Fruit fly (Drosophila melanogaster) whole organism, embryonic: ENCODE results near the gene CG8814.

ENCODE experiments used
- CG10462 ChIP-seq: fragments of 200-800 bp; sonication (Bioruptor generic); optimal IDR thresholded peaks from 2 replicates; lab custom pipeline; 2016; ENCODE audit warnings: missing biosample characterization, missing genetic modification characterization
- CG11560 ChIP-seq: fragments of 200-800 bp; sonication (Bioruptor generic); IDR thresholded peaks from 3 replicates; pipeline ENCODE4 v1.3.6; 2022; ENCODE audit warnings: missing biosample characterization, missing genetic modification characterization
- CG12659 ChIP-seq: fragments of 200-800 bp; sonication (Bioruptor generic); optimal IDR thresholded peaks from 3 replicates; lab custom pipeline; 2017; ENCODE audit warnings: mild to moderate bottlenecking, missing biosample characterization, missing genetic modification reagents, missing genetic modification characterization
- CG12744 ChIP-seq: fragments of 200-800 bp; sonication (Bioruptor generic); optimal IDR thresholded peaks from 2 replicates; lab custom pipeline; 2016; ENCODE audit warnings: missing biosample characterization, missing genetic modification characterization
- CG15269 ChIP-seq: fragments of 200-800 bp; sonication (Bioruptor generic); optimal IDR thresholded peaks from 2 replicates; lab custom pipeline; 2018; ENCODE audit warnings: missing biosample characterization, mild to moderate bottlenecking, missing genetic modification characterization, moderate library complexity
- CG15514 ChIP-seq: fragments of 200-800 bp; sonication (Bioruptor generic); optimal IDR thresholded peaks from 3 replicates; lab custom pipeline; 2017; ENCODE audit warnings: missing biosample characterization, missing genetic modification characterization, mild to moderate bottlenecking, moderate library complexity, missing genetic modification reagents
- CG1603 ChIP-seq: fragments of 200-800 bp; sonication (Bioruptor generic); optimal IDR thresholded peaks from 2 replicates; lab custom pipeline; 2019; ENCODE audit warnings: missing biosample characterization, mild to moderate bottlenecking, missing genetic modification characterization, moderate library complexity
- CG16813 ChIP-seq: fragments of 200-800 bp; sonication (Bioruptor generic); IDR thresholded peaks from 3 replicates; pipeline ENCODE4 v1.3.6; 2022; ENCODE audit warnings: missing biosample characterization, missing genetic modification characterization; ENCODE audit not compliant: partially characterized antibody
- CG18476 ChIP-seq: fragments of 200-800 bp; sonication (Bioruptor generic); optimal IDR thresholded peaks from 2 replicates; lab custom pipeline; 2016; ENCODE audit warnings: missing biosample characterization, mild to moderate bottlenecking, missing genetic modification characterization
- CG18619 ChIP-seq: fragments of 200-800 bp; sonication (Bioruptor generic); optimal IDR thresholded peaks from 3 replicates; lab custom pipeline; 2017; ENCODE audit warnings: missing biosample characterization, mild to moderate bottlenecking, missing genetic modification characterization
- CG3407 ChIP-seq: fragments of 200-800 bp; sonication (Bioruptor generic); optimal IDR thresholded peaks from 2 replicates; lab custom pipeline; 2018; ENCODE audit warnings: missing biosample characterization, mild to moderate bottlenecking, missing genetic modification characterization
- CG4282 ChIP-seq: fragments of 200-800 bp; sonication (Bioruptor generic); optimal IDR thresholded peaks from 2 replicates; lab custom pipeline; 2016; ENCODE audit warnings: missing biosample characterization, missing genetic modification characterization
- CG4360 ChIP-seq: fragments of 200-800 bp; sonication (Bioruptor generic); IDR thresholded peaks from 2 replicates; pipeline ENCODE4 v1.3.6; 2022; ENCODE audit warnings: missing biosample characterization, missing genetic modification characterization
- CG43689 ChIP-seq: fragments of 200-800 bp; sonication (Bioruptor generic); IDR thresholded peaks from 2 replicates; pipeline ENCODE4 v1.3.6; 2022; ENCODE audit warnings: missing biosample characterization, missing genetic modification characterization
- CG6654 ChIP-seq: fragments of 200-800 bp; sonication (Bioruptor generic); optimal IDR thresholded peaks from 2 replicates; lab custom pipeline; 2017; ENCODE audit warnings: missing biosample characterization, mild to moderate bottlenecking, missing genetic modification characterization
- CG6689 ChIP-seq: fragments of 200-800 bp; sonication (Bioruptor generic); IDR thresholded peaks from 2 replicates; pipeline ENCODE4 v1.3.6; 2022; ENCODE audit warnings: missing biosample characterization, missing genetic modification characterization
- CG8765 ChIP-seq: fragments of 200-800 bp; sonication (Bioruptor generic); IDR thresholded peaks from 2 replicates; pipeline ENCODE4 v1.3.6; 2022; ENCODE audit warnings: missing biosample characterization, missing genetic modification characterization
- D ChIP-seq, 2 experiments: fragments of 200-800 bp in 1 of 2; fragments of >200 bp in 1 of 2; sonication (Bioruptor generic) in 1 of 2; optimal IDR thresholded peaks; 2 replicates in 1 of 2; 3 replicates in 1 of 2; lab custom pipeline; 2017; ENCODE audit warnings: mild to moderate bottlenecking in 1 of 2, missing biosample characterization in 1 of 2, missing genetic modification characterization in 1 of 2, missing genetic modification reagents in 1 of 2
- Dad ChIP-seq: fragments of 200-800 bp; sonication (Bioruptor generic); optimal IDR thresholded peaks from 3 replicates; lab custom pipeline; 2016; ENCODE audit warnings: missing biosample characterization, missing genetic modification characterization
- Dll ChIP-seq: fragments of 200-800 bp; sonication (Bioruptor generic); IDR thresholded peaks from 4 replicates; pipeline ENCODE4 v1.3.6; 2022; ENCODE audit warnings: missing biosample characterization, missing genetic modification characterization; ENCODE audit not compliant: partially characterized antibody
- E2f1 ChIP-seq: fragments of 200-800 bp; sonication (Bioruptor generic); IDR thresholded peaks from 2 replicates; pipeline ENCODE4 v1.3.6; 2022; ENCODE audit warnings: missing biosample characterization, missing genetic modification characterization
- GATAe ChIP-seq: fragments of 200-800 bp; sonication (Bioruptor generic); conservative IDR thresholded peaks from 2 replicates; pipeline ENCODE4 v1.3.6; 2022; ENCODE audit warnings: missing biosample characterization, missing genetic modification characterization
- HLHmδ ChIP-seq: fragments of 200-800 bp; sonication (Bioruptor generic); optimal IDR thresholded peaks from 2 replicates; lab custom pipeline; 2018; ENCODE audit warnings: missing biosample characterization, mild to moderate bottlenecking, missing genetic modification characterization, moderate library complexity
- Lhr ChIP-seq: fragments of 200-800 bp; sonication (Bioruptor generic); optimal IDR thresholded peaks from 3 replicates; lab custom pipeline; 2017; ENCODE audit warnings: mild to moderate bottlenecking, missing biosample characterization, missing genetic modification reagents, missing genetic modification characterization
- Lpt ChIP-seq: fragments of >200 bp; optimal IDR thresholded peaks from 2 replicates; lab custom pipeline; 2018; ENCODE audit warnings: missing biosample characterization, missing genetic modification characterization
- Meics ChIP-seq: fragments of 200-800 bp; sonication (Bioruptor generic); optimal IDR thresholded peaks from 2 replicates; lab custom pipeline; 2017; ENCODE audit warnings: missing biosample characterization, mild to moderate bottlenecking, missing genetic modification characterization
- Rfx ChIP-seq: fragments of 200-800 bp; sonication (Bioruptor generic); IDR thresholded peaks from 2 replicates; pipeline ENCODE4 v1.3.6; 2022; ENCODE audit warnings: missing biosample characterization, missing genetic modification characterization
- Ssrp ChIP-seq: fragments of 200-800 bp; sonication (Bioruptor generic); optimal IDR thresholded peaks from 2 replicates; lab custom pipeline; 2018; ENCODE audit warnings: missing biosample characterization, mild to moderate bottlenecking, missing genetic modification characterization, moderate library complexity
- ab ChIP-seq: fragments of 200-800 bp; sonication (Bioruptor generic); optimal IDR thresholded peaks from 2 replicates; lab custom pipeline; 2016; ENCODE audit warnings: missing biosample characterization, missing genetic modification characterization
- abd-A ChIP-seq: fragments of 200-800 bp; sonication (Bioruptor generic); optimal IDR thresholded peaks from 3 replicates; lab custom pipeline; 2019; ENCODE audit warnings: missing biosample characterization, mild to moderate bottlenecking, missing genetic modification characterization, moderate library complexity
- corto ChIP-seq: fragments of 200-800 bp; sonication (Bioruptor generic); optimal IDR thresholded peaks from 2 replicates; lab custom pipeline; 2016; ENCODE audit warnings: missing biosample characterization, mild to moderate bottlenecking, missing genetic modification characterization, moderate library complexity
- croc ChIP-seq: fragments of 200-800 bp; sonication (Bioruptor generic); conservative IDR thresholded peaks from 3 replicates; pipeline ENCODE4 v1.3.6; 2022; ENCODE audit warnings: missing biosample characterization, missing genetic modification characterization
- ftz-f1 ChIP-seq: fragments of 200-800 bp; sonication (Bioruptor generic); optimal IDR thresholded peaks from 2 replicates; lab custom pipeline; 2016; ENCODE audit warnings: missing biosample characterization, missing genetic modification characterization
- gcm2 ChIP-seq: fragments of 200-800 bp; sonication (Bioruptor generic); optimal IDR thresholded peaks from 2 replicates; lab custom pipeline; 2016; ENCODE audit warnings: missing biosample characterization, missing genetic modification characterization
- gsb ChIP-seq: fragments of 200-800 bp; sonication (Bioruptor generic); IDR thresholded peaks from 2 replicates; pipeline ENCODE4 v1.3.6; 2022; ENCODE audit warnings: missing biosample characterization, missing genetic modification characterization
- hbn ChIP-seq: fragments of 200-800 bp; sonication (Bioruptor generic); IDR thresholded peaks from 2 replicates; pipeline ENCODE4 v1.3.6; 2022; ENCODE audit warnings: missing biosample characterization, missing genetic modification characterization; ENCODE audit not compliant: partially characterized antibody
- her ChIP-seq: fragments of 200-800 bp; sonication (Bioruptor generic); optimal IDR thresholded peaks from 2 replicates; lab custom pipeline; 2016; ENCODE audit warnings: missing biosample characterization, missing genetic modification characterization
- kah ChIP-seq: fragments of 200-800 bp; sonication (Bioruptor generic); optimal IDR thresholded peaks from 2 replicates; lab custom pipeline; 2018; ENCODE audit warnings: missing biosample characterization, mild to moderate bottlenecking, missing genetic modification characterization
- kay ChIP-seq: fragments of 200-800 bp; sonication (Bioruptor generic); optimal IDR thresholded peaks from 2 replicates; lab custom pipeline; 2016; ENCODE audit warnings: missing biosample characterization, missing genetic modification characterization
- lbe ChIP-seq: fragments of 200-800 bp; sonication (Bioruptor generic); optimal IDR thresholded peaks from 2 replicates; lab custom pipeline; 2016; ENCODE audit warnings: missing biosample characterization, mild to moderate bottlenecking, missing genetic modification characterization
- run ChIP-seq: fragments of 200-800 bp; sonication (Bioruptor generic); optimal IDR thresholded peaks from 3 replicates; lab custom pipeline; 2018; ENCODE audit warnings: missing biosample characterization, mild to moderate bottlenecking, missing genetic modification characterization
- slbo ChIP-seq: fragments of 200-800 bp; sonication (Bioruptor generic); IDR thresholded peaks from 2 replicates; pipeline ENCODE4 v1.3.6; 2022; ENCODE audit warnings: missing biosample characterization, missing genetic modification characterization
- sob ChIP-seq: fragments of 200-800 bp; sonication (Bioruptor generic); IDR thresholded peaks from 2 replicates; pipeline ENCODE4 v1.3.6; 2022; ENCODE audit warnings: missing biosample characterization, missing genetic modification characterization
- sr ChIP-seq: fragments of 200-800 bp; sonication (Bioruptor generic); IDR thresholded peaks from 3 replicates; pipeline ENCODE4 v1.3.6; 2022; ENCODE audit warnings: missing biosample characterization, missing genetic modification characterization
- tgo ChIP-seq: fragments of 200-800 bp; sonication (Bioruptor generic); IDR thresholded peaks from 3 replicates; pipeline ENCODE4 v1.3.6; 2022; ENCODE audit warnings: missing biosample characterization, missing genetic modification characterization
- tna ChIP-seq: fragments of 200-800 bp; sonication (Bioruptor generic); IDR thresholded peaks from 2 replicates; pipeline ENCODE4 v1.3.6; 2022; ENCODE audit warnings: missing biosample characterization, missing genetic modification characterization; ENCODE audit not compliant: partially characterized antibody
- unpg ChIP-seq: fragments of 200-800 bp; sonication (Bioruptor generic); optimal IDR thresholded peaks from 3 replicates; lab custom pipeline; 2018; ENCODE audit warnings: missing biosample characterization, mild to moderate bottlenecking, missing genetic modification characterization, moderate library complexity
- zf30C ChIP-seq: fragments of 200-800 bp; sonication (Bioruptor generic); optimal IDR thresholded peaks from 3 replicates; lab custom pipeline; 2018; ENCODE audit warnings: missing biosample characterization, mild to moderate bottlenecking, missing genetic modification characterization
- zfh2 ChIP-seq: fragments of 200-800 bp; sonication (Bioruptor generic); optimal IDR thresholded peaks from 2 replicates; lab custom pipeline; 2016; ENCODE audit warnings: missing biosample characterization, missing genetic modification characterization

CG8814 gene

DNA sequence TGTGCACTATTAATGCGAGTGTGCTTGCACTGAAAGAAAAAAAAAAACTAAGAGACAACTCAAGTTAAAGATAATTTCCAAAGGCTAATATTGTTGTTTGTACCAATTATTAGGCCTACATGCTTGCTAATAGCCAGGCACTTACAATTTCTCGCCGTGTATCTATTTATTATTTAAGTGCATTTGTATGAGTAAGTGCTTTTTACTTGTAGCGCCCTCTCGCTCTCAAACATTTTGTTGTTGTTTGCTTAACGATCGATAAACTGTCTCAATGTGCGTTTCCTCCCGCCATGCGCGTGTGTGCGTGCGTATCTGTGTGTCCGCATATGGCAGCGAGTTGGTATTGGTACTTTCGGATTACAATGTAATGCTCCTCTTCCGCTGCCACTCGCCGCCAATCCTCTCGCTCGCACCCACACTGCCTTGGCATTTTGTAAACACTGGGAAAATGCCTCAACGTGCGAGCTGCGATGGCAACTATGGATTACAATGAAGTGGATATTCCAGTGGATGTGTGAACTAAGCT is 22.4 kb downstream of the CG8814 start (continued):
- peak; percentile 73 for TF ChIP-seq Meics (GFP tag; lab: Kevin White, UChicago)
- peak; percentile 86 for TF ChIP-seq CG6689 (GFP tag; lab: Robert Waterston, UW)
- TF ChIP-seq CG43689 (GFP tag; lab: Robert Waterston, UW): peak; percentile 63; the same call in 1 of the 2 replicates
- no peak for TF ChIP-seq tna (GFP tag; lab: Robert Waterston, UW)
- no peak for TF ChIP-seq CG16813 (GFP tag; lab: Robert Waterston, UW)
- TF ChIP-seq CG4360: peak; percentile 96
- peak; percentile 7; the same call in 1 of the 2 replicates for TF ChIP-seq CG8765
- peak; percentile 83 for TF ChIP-seq Ssrp (tag; lab: Kevin White, UChicago)
- TF ChIP-seq CG11560 (tag; lab: Robert Waterston, UW): peak; percentile 68
- peak; percentile 66 for TF ChIP-seq CG12744 (GFP tag; lab: Kevin White, UChicago)
- TF ChIP-seq sr (GFP tag; lab: Robert Waterston, UW): peak; percentile 53; the same call in 1 of the 3 replicates
- TF ChIP-seq sob: peak; percentile 80
- TF ChIP-seq hbn (GFP tag; lab: Robert Waterston, UW): no peak
- TF ChIP-seq corto (GFP tag; lab: Kevin White, UChicago): no peak
- TF ChIP-seq run (tag; lab: Kevin White, UChicago): peak; percentile 43
- no peak for TF ChIP-seq Dll
- peak; percentile 27 for TF ChIP-seq CG15514 (GFP tag; lab: Kevin White, UChicago)
- TF ChIP-seq zfh2 (GFP tag; lab: Kevin White, UChicago): peak; percentile 34
- peak; percentile 77 for TF ChIP-seq Dad
- TF ChIP-seq her (GFP tag; lab: Kevin White, UChicago): peak; percentile 79
- peak; percentile 61 for TF ChIP-seq CG12659 (GFP tag; lab: Kevin White, UChicago)
- peak; percentile 69 for TF ChIP-seq CG10462 (GFP tag; lab: Kevin White, UChicago)
- TF ChIP-seq ftz-f1 (GFP tag; lab: Kevin White, UChicago): no peak
- no peak for TF ChIP-seq gsb
- TF ChIP-seq tgo (GFP tag; lab: Robert Waterston, UW): peak; percentile 84
- peak; percentile 77 for TF ChIP-seq zf30C
- TF ChIP-seq CG1603 (tag; lab: Kevin White, UChicago): peak; percentile 72
- TF ChIP-seq croc (GFP tag; lab: Robert Waterston, UW): peak; percentile 76
- no peak for TF ChIP-seq CG4282
- TF ChIP-seq ab (GFP tag; lab: Kevin White, UChicago): peak; percentile 76
- TF ChIP-seq HLHmδ: peak; percentile 63
- peak; percentile 76 for TF ChIP-seq CG3407
- peak; percentile 85 for TF ChIP-seq gcm2 (GFP tag; lab: Kevin White, UChicago)
- peak; percentile 79 for TF ChIP-seq kay
- TF ChIP-seq lbe (GFP tag; lab: Kevin White, UChicago): no peak
- peak; percentile 34; the same call in 1 of the 2 replicates for TF ChIP-seq GATAe (GFP tag; lab: Robert Waterston, UW)
- peak; percentile 59; the same call in 1 of the 2 replicates for TF ChIP-seq Rfx
- TF ChIP-seq CG15269 (tag; lab: Kevin White, UChicago): peak; percentile 77
- TF ChIP-seq Lhr (GFP tag; lab: Kevin White, UChicago): peak; percentile 49
- peak; percentile 84 for TF ChIP-seq E2f1 (GFP tag; lab: Robert Waterston, UW)
- TF ChIP-seq abd-A (tag; lab: Kevin White, UChicago): peak; percentile 82
- TF ChIP-seq kah (GFP tag; lab: Kevin White, UChicago): peak; percentile 18
- TF ChIP-seq Lpt (GFP tag; lab: Kevin White, UChicago): no peak
- no peak for TF ChIP-seq D (optimal IDR thresholded peaks at IDR 0.05; lab: Kevin White, UChicago)
- peak; percentile 74 for TF ChIP-seq D (GFP tag; optimal IDR thresholded peaks at IDR 0.05; lab: Kevin White, UChicago)
- TF ChIP-seq unpg (GFP tag; lab: Kevin White, UChicago): peak; percentile 77
- peak; percentile 62 for TF ChIP-seq CG6654 (GFP tag; lab: Kevin White, UChicago)
- TF ChIP-seq CG18476 (GFP tag; lab: Kevin White, UChicago): peak; percentile 72
- peak; percentile 70 for TF ChIP-seq CG18619 (GFP tag; lab: Kevin White, UChicago)
- TF ChIP-seq slbo (GFP tag; lab: Robert Waterston, UW): peak; percentile 82
